Fruit fly (Drosophila melanogaster) whole organism, embryonic: ENCODE results near the gene CG18265.

Source experiments
- Awh ChIP-seq: fragments of 200-800 bp; sonication (Bioruptor generic); IDR thresholded peaks from 2 replicates; pipeline ENCODE4, ENCODE4 v1.3.6; 2022; ENCODE audit warnings: missing biosample characterization, missing genetic modification characterization
- CG10274 ChIP-seq: fragments of 200-800 bp; sonication (Bioruptor generic); optimal IDR thresholded peaks from 3 replicates; lab custom pipeline; 2017; ENCODE audit warnings: missing biosample characterization, mild to moderate bottlenecking, missing genetic modification characterization
- CG10366 ChIP-seq: fragments of 200-800 bp; sonication (Bioruptor generic); IDR thresholded peaks from 2 replicates; pipeline ENCODE4 v1.3.6; 2022; ENCODE audit warnings: missing biosample characterization, missing genetic modification characterization
- CG10565 ChIP-seq: fragments of 200-800 bp; sonication (Bioruptor generic); optimal IDR thresholded peaks from 3 replicates; lab custom pipeline; 2016; ENCODE audit warnings: missing biosample characterization, mild to moderate bottlenecking, missing genetic modification characterization
- CG1233 ChIP-seq: fragments of 200-800 bp; sonication (Bioruptor generic); optimal IDR thresholded peaks from 4 replicates; lab custom pipeline; 2018; ENCODE audit warnings: missing biosample characterization, mild to moderate bottlenecking, missing genetic modification characterization
- CG14014 ChIP-seq: fragments of 200-800 bp; sonication (Bioruptor generic); IDR thresholded peaks from 2 replicates; pipeline ENCODE4 v1.3.6; 2022; ENCODE audit warnings: missing biosample characterization, missing genetic modification characterization
- CG15601 ChIP-seq: fragments of 200-800 bp; sonication (Bioruptor generic); optimal IDR thresholded peaks from 3 replicates; lab custom pipeline; 2019; ENCODE audit warnings: missing biosample characterization, mild to moderate bottlenecking, missing genetic modification characterization, moderate library complexity
- CG17829 ChIP-seq: fragments of 200-800 bp; optimal IDR thresholded peaks from 2 replicates; lab custom pipeline; 2019; ENCODE audit warnings: missing biosample characterization, mild to moderate bottlenecking, missing genetic modification characterization, moderate library complexity
- CG18599 ChIP-seq: fragments of 200-800 bp; sonication (Bioruptor generic); optimal IDR thresholded peaks from 3 replicates; lab custom pipeline; 2017; ENCODE audit warnings: missing biosample characterization, missing genetic modification characterization, mild to moderate bottlenecking, moderate library complexity, missing genetic modification reagents
- CG18764 ChIP-seq: fragments of 200-800 bp; sonication (Bioruptor generic); optimal IDR thresholded peaks from 3 replicates; lab custom pipeline; 2016; ENCODE audit warnings: missing biosample characterization, missing genetic modification characterization
- CG2712 ChIP-seq: fragments of 200-800 bp; optimal IDR thresholded peaks from 3 replicates; lab custom pipeline; 2019; ENCODE audit warnings: missing biosample characterization, mild to moderate bottlenecking, missing genetic modification characterization, moderate library complexity
- CG31224 ChIP-seq: fragments of 200-800 bp; sonication (Bioruptor generic); IDR thresholded peaks from 2 replicates; pipeline ENCODE4 v1.3.6; 2022; ENCODE audit warnings: missing biosample characterization, missing genetic modification characterization
- CG3847 ChIP-seq: fragments of 200-800 bp; sonication (Bioruptor generic); IDR thresholded peaks from 2 replicates; pipeline ENCODE4 v1.3.6; 2022; ENCODE audit warnings: missing biosample characterization, missing genetic modification characterization
- CG6654 ChIP-seq: fragments of 200-800 bp; sonication (Bioruptor generic); optimal IDR thresholded peaks from 2 replicates; lab custom pipeline; 2017; ENCODE audit warnings: missing biosample characterization, mild to moderate bottlenecking, missing genetic modification characterization
- CG6854 ChIP-seq: fragments of 200-800 bp; sonication (Bioruptor generic); optimal IDR thresholded peaks from 3 replicates; lab custom pipeline; 2017; ENCODE audit warnings: missing biosample characterization, mild to moderate bottlenecking, missing genetic modification characterization
- CG7357 ChIP-seq: fragments of 200-800 bp; sonication (Bioruptor generic); IDR thresholded peaks from 3 replicates; pipeline ENCODE4 v1.3.6; 2022; ENCODE audit warnings: missing biosample characterization, missing genetic modification characterization
- CG8359 ChIP-seq: fragments of 200-800 bp; sonication (Bioruptor generic); optimal IDR thresholded peaks from 2 replicates; lab custom pipeline; 2017; ENCODE audit warnings: missing biosample characterization, mild to moderate bottlenecking, missing genetic modification characterization, borderline replicate concordance
- CG9797 ChIP-seq: fragments of 200-800 bp; sonication (Bioruptor generic); optimal IDR thresholded peaks from 3 replicates; lab custom pipeline; 2018; ENCODE audit warnings: missing biosample characterization, mild to moderate bottlenecking, missing genetic modification characterization
- CG9932 ChIP-seq: fragments of 200-800 bp; sonication (Bioruptor generic); IDR thresholded peaks from 2 replicates; pipeline ENCODE4 v1.3.6; 2022; ENCODE audit warnings: missing biosample characterization, missing genetic modification characterization
- CkIIα-i1 ChIP-seq: fragments of 200-800 bp; sonication (Bioruptor generic); IDR thresholded peaks from 2 replicates; pipeline ENCODE4 v1.3.6; 2022; ENCODE audit warnings: missing biosample characterization, missing genetic modification characterization
- Dek ChIP-seq: fragments of 200-800 bp; sonication (Bioruptor generic); optimal IDR thresholded peaks from 3 replicates; lab custom pipeline; 2019; ENCODE audit warnings: missing biosample characterization, mild to moderate bottlenecking, missing genetic modification characterization, moderate library complexity
- Dip3 ChIP-seq: fragments of 200-800 bp; sonication (Bioruptor generic); optimal IDR thresholded peaks from 3 replicates; lab custom pipeline; 2016; ENCODE audit warnings: missing biosample characterization, missing genetic modification characterization
- E2f1 ChIP-seq: fragments of 200-800 bp; sonication (Bioruptor generic); IDR thresholded peaks from 2 replicates; pipeline ENCODE4 v1.3.6; 2022; ENCODE audit warnings: missing biosample characterization, missing genetic modification characterization
- Fer1 ChIP-seq: fragments of 200-800 bp; sonication (Bioruptor generic); optimal IDR thresholded peaks from 2 replicates; lab custom pipeline; 2017; ENCODE audit warnings: missing biosample characterization, mild to moderate bottlenecking, missing genetic modification characterization
- HLH4C ChIP-seq: fragments of 200-800 bp; sonication (Bioruptor generic); IDR thresholded peaks from 3 replicates; pipeline ENCODE4 v1.3.6; 2022; ENCODE audit warnings: missing biosample characterization, missing genetic modification characterization; ENCODE audit not compliant: partially characterized antibody
- Hey ChIP-seq: fragments of 200-800 bp; sonication (Bioruptor generic); optimal IDR thresholded peaks from 3 replicates; lab custom pipeline; 2018; ENCODE audit warnings: missing biosample characterization, mild to moderate bottlenecking, missing genetic modification characterization
- Myb ChIP-seq: fragments of 200-800 bp; sonication (Bioruptor generic); optimal IDR thresholded peaks from 2 replicates; lab custom pipeline; 2016; ENCODE audit warnings: missing biosample characterization, missing genetic modification characterization
- Nf-YC ChIP-seq: fragments of 200-800 bp; optimal IDR thresholded peaks from 3 replicates; lab custom pipeline; 2019; ENCODE audit warnings: missing biosample characterization, mild to moderate bottlenecking, missing genetic modification characterization, moderate library complexity
- Sox100B ChIP-seq: fragments of 200-800 bp; sonication (Bioruptor generic); optimal IDR thresholded peaks from 3 replicates; lab custom pipeline; 2018; ENCODE audit warnings: missing biosample characterization, mild to moderate bottlenecking, missing genetic modification characterization
- Xbp1 ChIP-seq: fragments of 200-800 bp; sonication (Bioruptor generic); optimal IDR thresholded peaks from 3 replicates; lab custom pipeline; 2016; ENCODE audit warnings: missing biosample characterization, mild to moderate bottlenecking, missing genetic modification characterization
- abd-A ChIP-seq: fragments of 200-800 bp; sonication (Bioruptor generic); optimal IDR thresholded peaks from 3 replicates; lab custom pipeline; 2019; ENCODE audit warnings: missing biosample characterization, mild to moderate bottlenecking, missing genetic modification characterization, moderate library complexity
- az2 ChIP-seq: fragments of 200-800 bp; sonication (Bioruptor generic); optimal IDR thresholded peaks from 3 replicates; lab custom pipeline; 2016; ENCODE audit warnings: missing biosample characterization, missing genetic modification characterization
- bbx ChIP-seq: fragments of 200-800 bp; sonication (Bioruptor generic); IDR thresholded peaks from 2 replicates; pipeline ENCODE4 v1.3.6; 2022; ENCODE audit warnings: missing biosample characterization, missing genetic modification characterization; ENCODE audit not compliant: partially characterized antibody
- br ChIP-seq: fragments of >200 bp; optimal IDR thresholded peaks from 2 replicates; lab custom pipeline; 2017
- ci ChIP-seq: fragments of 200-800 bp; sonication (Bioruptor generic); IDR thresholded peaks from 3 replicates; pipeline ENCODE4 v1.3.6; 2022; ENCODE audit warnings: missing biosample characterization, missing genetic modification characterization
- ems ChIP-seq: fragments of 200-800 bp; sonication (Bioruptor generic); optimal IDR thresholded peaks from 3 replicates; lab custom pipeline; 2016; ENCODE audit warnings: missing biosample characterization, missing genetic modification characterization
- esg ChIP-seq: fragments of 200-800 bp; sonication (Bioruptor generic); conservative IDR thresholded peaks from 2 replicates; pipeline ENCODE4 v1.3.6; 2022; ENCODE audit warnings: missing biosample characterization, missing genetic modification characterization
- fd3F ChIP-seq: fragments of 200-800 bp; sonication (Bioruptor generic); optimal IDR thresholded peaks from 2 replicates; lab custom pipeline; 2018; ENCODE audit warnings: missing biosample characterization, mild to moderate bottlenecking, missing genetic modification characterization, moderate library complexity
- ind ChIP-seq: fragments of 200-800 bp; sonication (Bioruptor generic); optimal IDR thresholded peaks from 3 replicates; lab custom pipeline; 2016; ENCODE audit warnings: missing biosample characterization, missing genetic modification characterization
- insv ChIP-seq, 2 experiments: fragments of 200-800 bp; sonication (Bioruptor generic); optimal IDR thresholded peaks; 3 replicates each; lab custom pipeline; 2016 to 2018; ENCODE audit warnings: missing biosample characterization in 2 of 2, missing genetic modification characterization in 2 of 2
- lov ChIP-seq, 2 experiments: fragments of 200-800 bp in 1 of 2; fragments of >200 bp in 1 of 2; sonication (Bioruptor generic) in 1 of 2; IDR thresholded peaks in 1 of 2; optimal IDR thresholded peaks in 1 of 2; 2 replicates in 1 of 2; 3 replicates in 1 of 2; pipeline versions ENCODE4 v1.3.6 to Lab custom; 2017 to 2022; ENCODE audit warnings: missing biosample characterization in 1 of 2, missing genetic modification characterization in 1 of 2
- pho ChIP-seq: fragments of 200-800 bp; sonication (Bioruptor generic); optimal IDR thresholded peaks from 2 replicates; lab custom pipeline; 2016; ENCODE audit warnings: missing biosample characterization, missing genetic modification characterization
- phol ChIP-seq: fragments of 200-800 bp; sonication (Bioruptor generic); optimal IDR thresholded peaks from 3 replicates; lab custom pipeline; 2018; ENCODE audit warnings: missing biosample characterization, mild to moderate bottlenecking, missing genetic modification characterization, moderate library complexity
- pita ChIP-seq: fragments of 200-800 bp; sonication (Bioruptor generic); optimal IDR thresholded peaks from 2 replicates; lab custom pipeline; 2017; ENCODE audit warnings: missing biosample characterization, mild to moderate bottlenecking, missing genetic modification characterization
- pnt ChIP-seq: fragments of 200-800 bp; sonication (Bioruptor generic); optimal IDR thresholded peaks from 3 replicates; lab custom pipeline; 2016; ENCODE audit warnings: missing biosample characterization, missing genetic modification characterization
- prd ChIP-seq, 3 experiments: fragments of >200 bp in 2 of 3; fragments of 200-800 bp in 1 of 3; sonication (Bioruptor generic) in 1 of 3; optimal IDR thresholded peaks in 2 of 3; IDR thresholded peaks in 1 of 3; 2 replicates in 2 of 3; 3 replicates in 1 of 3; pipeline versions ENCODE4 v1.3.6 to Lab custom; 2017 to 2022; ENCODE audit warnings: missing biosample characterization in 1 of 3, missing genetic modification characterization in 1 of 3
- sqz ChIP-seq: fragments of 200-800 bp; sonication (Bioruptor generic); optimal IDR thresholded peaks from 3 replicates; lab custom pipeline; 2018; ENCODE audit warnings: missing biosample characterization, mild to moderate bottlenecking, missing genetic modification characterization
- tin ChIP-seq: fragments of 200-800 bp; sonication (Bioruptor generic); optimal IDR thresholded peaks from 3 replicates; lab custom pipeline; 2016; ENCODE audit warnings: missing biosample characterization, missing genetic modification characterization
- zen ChIP-seq: fragments of 200-800 bp; sonication (Bioruptor generic); optimal IDR thresholded peaks from 3 replicates; lab custom pipeline; 2018; ENCODE audit warnings: missing biosample characterization, mild to moderate bottlenecking, missing genetic modification characterization, moderate library complexity

Gene CG18265

dm6 chr3L:17495266-17495961, 56.2 kb downstream of the CG18265 start (continued):
- TF ChIP-seq lov (optimal IDR thresholded peaks at IDR 0.05; lab: Kevin White, UChicago): no peak
- no peak for TF ChIP-seq lov (GFP tag; IDR thresholded peaks at IDR 0.05; lab: Robert Waterston, UW)
- no peak for TF ChIP-seq esg (GFP tag; lab: Robert Waterston, UW)
- no peak for TF ChIP-seq CkIIα-i1 (GFP tag; lab: Robert Waterston, UW)
- TF ChIP-seq ci (GFP tag; lab: Robert Waterston, UW): no peak
- peak; percentile 37 for TF ChIP-seq Sox100B
- TF ChIP-seq ind: no peak
- peak; percentile 28 for TF ChIP-seq sqz
- no peak for TF ChIP-seq CG10565 (GFP tag; lab: Kevin White, UChicago)
- TF ChIP-seq insv (GFP tag; optimal IDR thresholded peaks at IDR 0.05; lab: Kevin White, UChicago): no peak
- no peak for TF ChIP-seq Dek
- TF ChIP-seq Nf-YC (tag; lab: Kevin White, UChicago): no peak
- no peak for TF ChIP-seq CG7357 (GFP tag; lab: Robert Waterston, UW)
- TF ChIP-seq tin (GFP tag; lab: Kevin White, UChicago): no peak
- no peak for TF ChIP-seq pita (GFP tag; lab: Kevin White, UChicago)
- TF ChIP-seq CG9932 (GFP tag; lab: Robert Waterston, UW): no peak
- no peak for TF ChIP-seq CG10274 (GFP tag; lab: Kevin White, UChicago)
- no peak for TF ChIP-seq zen (tag; lab: Kevin White, UChicago)
- TF ChIP-seq CG15601 (tag; lab: Kevin White, UChicago): peak; percentile 27
- no peak for TF ChIP-seq CG9797
- no peak for TF ChIP-seq Xbp1 (GFP tag; lab: Kevin White, UChicago)
- no peak for TF ChIP-seq Dip3 (GFP tag; lab: Kevin White, UChicago)
- TF ChIP-seq Fer1 (GFP tag; lab: Kevin White, UChicago): no peak
- no peak for TF ChIP-seq CG8359 (GFP tag; lab: Kevin White, UChicago)
- TF ChIP-seq CG6854 (GFP tag; lab: Kevin White, UChicago): no peak
- peak; percentile 52 for TF ChIP-seq CG17829
- TF ChIP-seq Awh: 0 out of 2 replicates have a peak, but pooled peaks have one; percentile 52
- TF ChIP-seq br (lab: Kevin White, UChicago): no peak
- TF ChIP-seq CG18764 (GFP tag; lab: Kevin White, UChicago): no peak
- TF ChIP-seq az2 (GFP tag; lab: Kevin White, UChicago): peak; percentile 40
- TF ChIP-seq fd3F (GFP tag; lab: Kevin White, UChicago): no peak
- TF ChIP-seq CG10366 (GFP tag; lab: Robert Waterston, UW): no peak
- TF ChIP-seq Hey (tag; lab: Kevin White, UChicago): no peak
- no peak for TF ChIP-seq CG18599 (GFP tag; lab: Kevin White, UChicago)
- TF ChIP-seq CG1233 (GFP tag; lab: Kevin White, UChicago): no peak
- peak; percentile 70 for TF ChIP-seq CG2712 (tag; lab: Kevin White, UChicago)
- no peak for TF ChIP-seq abd-A (tag; lab: Kevin White, UChicago)
- no peak for TF ChIP-seq CG6654
- no peak for TF ChIP-seq ems (GFP tag; lab: Kevin White, UChicago)
- no peak for TF ChIP-seq HLH4C
- no peak for TF ChIP-seq CG3847
- TF ChIP-seq CG14014 (GFP tag; lab: Robert Waterston, UW): no peak
- TF ChIP-seq E2f1 (GFP tag; lab: Robert Waterston, UW): no peak
- TF ChIP-seq prd (optimal IDR thresholded peaks at IDR 0.05; lab: Kevin White, UChicago): no peak
- TF ChIP-seq prd (GFP tag; IDR thresholded peaks at IDR 0.05; lab: Robert Waterston, UW): 0 out of 3 replicates have a peak, but pooled peaks have one; percentile 28
- TF ChIP-seq phol: peak; percentile 61
- TF ChIP-seq CG31224 (GFP tag; lab: Robert Waterston, UW): no peak
- no peak for TF ChIP-seq pho (GFP tag; lab: Kevin White, UChicago)
- TF ChIP-seq bbx (GFP tag; lab: Robert Waterston, UW): no peak
- peak; percentile 38 for TF ChIP-seq pnt (GFP tag; lab: Kevin White, UChicago)
- no peak for TF ChIP-seq Myb (GFP tag; lab: Kevin White, UChicago)
